Worm (Caenorhabditis elegans) whole organism, L1 larva: Measurements from ENCODE around the gene R05G6.9.

Source experiments
- C34B4.2 ChIP-seq: sonication (generic microtip); optimal IDR thresholded peaks from 2 replicates; lab custom pipeline; 2017; ENCODE audit warnings: mild to moderate bottlenecking, missing genetic modification characterization, missing compliant biosample characterization
- aha-1 ChIP-seq: fragments of 150-350 bp; optimal IDR thresholded peaks from 2 replicates; lab custom pipeline; 2014; ENCODE audit warnings: missing biosample characterization, missing genetic modification characterization
- blmp-1 ChIP-seq: fragments of 150-350 bp; optimal IDR thresholded peaks from 2 replicates; lab custom pipeline; 2014; ENCODE audit warnings: missing biosample characterization, missing genetic modification characterization
- ceh-63 ChIP-seq: fragments of 200-800 bp; sonication (Bioruptor generic); optimal IDR thresholded peaks from 2 replicates; lab custom pipeline; 2018; ENCODE audit warnings: mild to moderate bottlenecking, missing genetic modification characterization, missing compliant biosample characterization
- ceh-8 ChIP-seq: fragments of 200-800 bp; sonication (Bioruptor generic); optimal IDR thresholded peaks from 2 replicates; lab custom pipeline; 2018; ENCODE audit warnings: mild to moderate bottlenecking, missing genetic modification characterization, moderate library complexity, missing compliant biosample characterization
- efl-1 ChIP-seq, 4 experiments: fragments of 150-350 bp; optimal IDR thresholded peaks in 3 of 4; peaks in 1 of 4; 1 replicate in 1 of 4; 2 replicates in 3 of 4; lab custom pipeline; 2014; ENCODE audit warnings: missing biosample characterization in 2 of 4, missing genetic modification characterization in 2 of 4, missing genetic modification reagents in 2 of 4
- efl-3 ChIP-seq: fragments of 200-800 bp; sonication (Bioruptor generic); optimal IDR thresholded peaks from 2 replicates; lab custom pipeline; 2018; ENCODE audit warnings: mild to moderate bottlenecking, missing genetic modification characterization, missing compliant biosample characterization
- egl-27 ChIP-seq, 2 experiments: fragments of 150-350 bp in 1 of 2; sonication (generic microtip); optimal IDR thresholded peaks; 3 replicates each; lab custom pipeline; 2017 to 2018; ENCODE audit warnings: missing biosample characterization in 2 of 2, missing genetic modification characterization in 2 of 2, missing genetic modification reagents in 2 of 2
- elt-3 ChIP-seq, 6 experiments: fragments of 150-350 bp in 1 of 6; sonication (generic microtip); optimal IDR thresholded peaks; 2 replicates each; lab custom pipeline; 2017 to 2018; ENCODE audit warnings: missing biosample characterization in 6 of 6, missing genetic modification characterization in 6 of 6, inconsistent platforms in 1 of 6
- ets-5 ChIP-seq: fragments of 200-800 bp; sonication (Bioruptor generic); IDR thresholded peaks from 2 replicates; pipeline ENCODE4 v1.3.6; 2022; ENCODE audit warnings: missing genetic modification characterization, missing compliant biosample characterization
- fkh-10 ChIP-seq: sonication (generic microtip); optimal IDR thresholded peaks from 2 replicates; lab custom pipeline; 2017; ENCODE audit warnings: missing biosample characterization, missing genetic modification reagents, missing genetic modification characterization
- hlh-4 ChIP-seq: sonication (generic microtip); optimal IDR thresholded peaks from 2 replicates; lab custom pipeline; 2016; ENCODE audit warnings: mild to moderate bottlenecking, missing genetic modification characterization, missing compliant biosample characterization
- isw-1 ChIP-seq: fragments of 200-800 bp; sonication (Bioruptor generic); IDR thresholded peaks from 2 replicates; pipeline ENCODE4 v1.3.6; 2022; ENCODE audit warnings: missing genetic modification characterization, missing compliant biosample characterization
- jun-1 ChIP-seq: fragments of 150-350 bp; optimal IDR thresholded peaks from 2 replicates; lab custom pipeline; 2014; ENCODE audit warnings: missing biosample characterization, missing genetic modification reagents, missing genetic modification characterization
- lin-13 ChIP-seq: fragments of 150-350 bp; optimal IDR thresholded peaks from 2 replicates; lab custom pipeline; 2014; ENCODE audit warnings: missing biosample characterization, missing genetic modification reagents, missing genetic modification characterization
- lin-14 ChIP-seq: fragments of 200-800 bp; sonication (Bioruptor generic); optimal IDR thresholded peaks from 2 replicates; lab custom pipeline; 2018; ENCODE audit warnings: mild to moderate bottlenecking, missing genetic modification characterization, moderate library complexity, missing compliant biosample characterization
- lir-3 ChIP-seq: sonication (generic microtip); optimal IDR thresholded peaks from 2 replicates; lab custom pipeline; 2016; ENCODE audit warnings: mild to moderate bottlenecking, missing genetic modification characterization, moderate library complexity, missing compliant biosample characterization; ENCODE audit not compliant: poor library complexity
- lsy-2 ChIP-seq, 2 experiments: fragments of 150-350 bp; optimal IDR thresholded peaks; 2 replicates each; lab custom pipeline; 2014; ENCODE audit warnings: missing biosample characterization in 2 of 2, missing genetic modification characterization in 2 of 2
- mdl-1 ChIP-seq, 2 experiments: fragments of 150-350 bp; optimal IDR thresholded peaks; 2 replicates each; lab custom pipeline; 2014 to 2017; ENCODE audit warnings: missing biosample characterization in 2 of 2, missing genetic modification characterization in 2 of 2, inconsistent platforms in 1 of 2
- mep-1 ChIP-seq: fragments of 150-350 bp; optimal IDR thresholded peaks from 2 replicates; lab custom pipeline; 2014; ENCODE audit warnings: missing biosample characterization, missing genetic modification characterization
- nhr-237 ChIP-seq: fragments of 150-350 bp; optimal IDR thresholded peaks from 2 replicates; lab custom pipeline; 2014; ENCODE audit warnings: missing biosample characterization, missing genetic modification characterization
- nhr-47 ChIP-seq: sonication (generic microtip); optimal IDR thresholded peaks from 2 replicates; lab custom pipeline; 2016; ENCODE audit warnings: mild to moderate bottlenecking, missing genetic modification characterization, moderate library complexity, missing compliant biosample characterization
- nhr-71 ChIP-seq: sonication (generic microtip); optimal IDR thresholded peaks from 2 replicates; lab custom pipeline; 2016; ENCODE audit warnings: mild to moderate bottlenecking, missing genetic modification characterization, moderate library complexity, missing compliant biosample characterization
- nhr-85 ChIP-seq: sonication (generic microtip); peaks from one replicate; lab custom pipeline; 2016; ENCODE audit warnings: missing genetic modification characterization, inconsistent platforms, missing compliant biosample characterization
- nhr-90 ChIP-seq: sonication (generic microtip); optimal IDR thresholded peaks from 2 replicates; lab custom pipeline; 2016; ENCODE audit warnings: mild to moderate bottlenecking, missing genetic modification characterization, missing compliant biosample characterization; ENCODE audit not compliant: poor library complexity
- pag-3 ChIP-seq: sonication (generic microtip); optimal IDR thresholded peaks from 2 replicates; lab custom pipeline; 2017; ENCODE audit warnings: missing genetic modification characterization, mild to moderate bottlenecking, missing compliant biosample characterization, antibody characterized with exemption, borderline replicate concordance; ENCODE audit not compliant: insufficient read depth
- pqm-1 ChIP-seq: sonication (generic microtip); optimal IDR thresholded peaks from 3 replicates; lab custom pipeline; 2017; ENCODE audit warnings: missing biosample characterization, missing genetic modification characterization
- sptf-1 ChIP-seq: fragments of 150-350 bp; optimal IDR thresholded peaks from 2 replicates; lab custom pipeline; 2014; ENCODE audit warnings: missing biosample characterization, missing genetic modification characterization
- swsn-7 ChIP-seq: sonication (generic microtip); optimal IDR thresholded peaks from 2 replicates; lab custom pipeline; 2016; ENCODE audit warnings: missing genetic modification characterization, missing compliant biosample characterization
- tlp-1 ChIP-seq: fragments of 150-350 bp; optimal IDR thresholded peaks from 2 replicates; lab custom pipeline; 2014; ENCODE audit warnings: missing biosample characterization, missing genetic modification characterization
- unc-130 ChIP-seq: fragments of 150-350 bp; optimal IDR thresholded peaks from 2 replicates; lab custom pipeline; 2017; ENCODE audit warnings: missing biosample characterization, missing genetic modification characterization, inconsistent platforms
- vab-15 ChIP-seq: sonication (generic microtip); optimal IDR thresholded peaks from 2 replicates; lab custom pipeline; 2017; ENCODE audit warnings: missing genotype, mild to moderate bottlenecking, missing genetic modification characterization, missing compliant biosample characterization
- xbp-1 ChIP-seq: sonication (generic microtip); optimal IDR thresholded peaks from 2 replicates; lab custom pipeline; 2016; ENCODE audit warnings: missing genetic modification characterization, missing compliant biosample characterization
- zag-1 ChIP-seq: fragments of 150-350 bp; optimal IDR thresholded peaks from 2 replicates; lab custom pipeline; 2014; ENCODE audit warnings: missing biosample characterization, missing genetic modification characterization
- ztf-11 ChIP-seq, 2 experiments: sonication (generic microtip); optimal IDR thresholded peaks; 2 replicates each; lab custom pipeline; 2016 to 2017; ENCODE audit warnings: missing genetic modification characterization in 2 of 2, missing biosample characterization in 1 of 2, missing compliant biosample characterization in 1 of 2

Gene R05G6.9

DNA sequence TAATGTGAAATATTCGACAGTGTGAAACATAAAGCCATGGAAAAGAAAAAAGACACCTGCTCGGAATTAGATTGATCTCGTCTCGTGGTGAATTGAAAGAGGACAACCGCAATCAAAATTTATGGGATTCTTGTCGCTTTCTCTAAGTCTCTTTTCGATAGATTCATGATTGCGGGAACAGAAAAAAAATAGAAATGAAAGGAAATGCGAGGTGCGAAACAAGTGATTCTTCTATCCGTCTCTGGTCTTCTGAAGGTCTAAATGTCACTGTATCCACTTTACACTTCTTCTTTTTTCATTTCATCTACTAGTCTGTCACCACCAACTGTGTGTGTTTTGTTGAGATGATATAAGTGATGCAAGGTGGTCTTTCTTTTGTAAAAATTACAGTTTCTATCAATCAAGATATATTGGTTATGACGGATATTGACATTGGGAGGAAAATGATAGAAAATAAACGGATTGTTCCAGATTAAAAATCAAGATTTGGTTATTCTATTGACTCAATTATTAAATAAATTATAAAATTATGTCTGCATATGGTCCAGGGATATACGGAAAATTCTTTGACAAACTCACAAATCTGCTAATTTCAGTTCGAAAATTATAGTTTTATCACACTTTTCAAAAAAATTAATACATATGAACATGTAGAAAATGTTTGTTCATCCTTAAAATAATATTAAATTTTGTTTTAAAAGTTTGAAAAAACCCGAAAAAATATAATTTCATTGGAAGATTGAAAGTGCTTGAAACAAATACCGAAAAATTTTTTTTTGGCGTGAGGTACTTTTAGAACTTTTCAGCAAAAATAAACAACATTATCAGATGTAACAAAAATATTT lies 14.4 kb upstream of the R05G6.9 start (continued):
- TF ChIP-seq nhr-85 (tag; lab: Kevin White, UChicago) (peak; percentile 87), ceh-63 (no peak), ztf-11 (tag; optimal IDR thresholded peaks at IDR 0.05; lab: Kevin White, UChicago) (no peak), xbp-1 (tag; lab: Kevin White, UChicago) (no peak), nhr-47 (tag; lab: Kevin White, UChicago) (no peak), C34B4.2 (tag; lab: Kevin White, UChicago) (no peak), swsn-7 (no peak), blmp-1 (tag; lab: Kevin White, UChicago) (peak; percentile 87), zag-1 (tag; lab: Kevin White, UChicago) (no peak), pqm-1 (tag; lab: Kevin White, UChicago) (no peak), mep-1 (tag; lab: Kevin White, UChicago) (peak; percentile 26), lin-13 (GFP tag; lab: Kevin White, UChicago) (no peak), hlh-4 (tag; lab: Kevin White, UChicago) (no peak), lir-3 (tag; lab: Kevin White, UChicago) (no peak), sptf-1 (tag; lab: Kevin White, UChicago) (no peak), mdl-1 (tag; optimal IDR thresholded peaks at IDR 0.05; lab: Kevin White, UChicago) (peak in 1 of 2 experiments; percentile 4), vab-15 (tag; lab: Kevin White, UChicago) (no peak), efl-1 (optimal IDR thresholded peaks at IDR 0.05; lab: Kevin White, UChicago) (no peak), efl-1 (GFP tag; optimal IDR thresholded peaks at IDR 0.05 in 1 of 2; lab: Kevin White, UChicago) (peak in 1 of 2 experiments; percentile 1), jun-1 (no peak), elt-3 (tag; optimal IDR thresholded peaks at IDR 0.05; lab: Kevin White, UChicago) (peak in 3 of 6 experiments; percentile 2 to 59 (median 12)), ceh-8 (GFP tag; lab: Kevin White, UChicago) (no peak), nhr-71 (tag; lab: Kevin White, UChicago) (peak; percentile 34), nhr-90 (tag; lab: Kevin White, UChicago) (no peak), isw-1 (GFP tag; lab: Robert Waterston, UW) (no peak), lsy-2 (tag; optimal IDR thresholded peaks at IDR 0.05; lab: Kevin White, UChicago) (peak in 1 of 2 experiments; percentile 44), nhr-237 (tag; lab: Kevin White, UChicago) (no peak), aha-1 (tag; lab: Kevin White, UChicago) (no peak), pag-3 (tag; lab: Kevin White, UChicago) (no peak), unc-130 (tag; lab: Kevin White, UChicago) (no peak), egl-27 (tag; optimal IDR thresholded peaks at IDR 0.05; lab: Kevin White, UChicago) (no peak), ets-5 (no peak), tlp-1 (tag; lab: Kevin White, UChicago) (no peak)
- TF ChIP-seq, all 84 proteins: peak for 12

DNA sequence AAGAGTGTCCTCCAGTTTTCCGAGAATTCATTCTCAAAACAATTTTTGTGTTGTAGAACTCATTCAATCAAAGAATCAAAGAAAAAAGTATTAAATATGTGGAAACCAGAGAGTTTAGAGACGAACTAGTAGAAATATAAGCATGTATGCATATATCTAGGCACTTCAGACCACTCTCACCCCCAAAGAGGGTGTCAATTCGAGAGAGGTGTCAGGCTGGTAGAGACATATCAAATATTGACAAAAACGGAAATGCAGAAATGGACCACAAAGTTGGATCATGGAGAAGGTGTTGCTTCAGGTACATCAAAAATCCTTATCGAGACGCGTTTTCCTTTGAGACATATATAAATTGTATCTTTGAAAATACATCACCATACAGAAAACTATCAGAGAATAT lies 7.7 kb upstream of the R05G6.9 start:
- TF ChIP-seq egl-27 (tag; optimal IDR thresholded peaks at IDR 0.05; lab: Kevin White, UChicago) (no peak), lin-14 (GFP tag; lab: Kevin White, UChicago) (peak; percentile 43), efl-3 (GFP tag; lab: Kevin White, UChicago) (no peak), fkh-10 (GFP tag; lab: Kevin White, UChicago) (no peak)

DNA sequence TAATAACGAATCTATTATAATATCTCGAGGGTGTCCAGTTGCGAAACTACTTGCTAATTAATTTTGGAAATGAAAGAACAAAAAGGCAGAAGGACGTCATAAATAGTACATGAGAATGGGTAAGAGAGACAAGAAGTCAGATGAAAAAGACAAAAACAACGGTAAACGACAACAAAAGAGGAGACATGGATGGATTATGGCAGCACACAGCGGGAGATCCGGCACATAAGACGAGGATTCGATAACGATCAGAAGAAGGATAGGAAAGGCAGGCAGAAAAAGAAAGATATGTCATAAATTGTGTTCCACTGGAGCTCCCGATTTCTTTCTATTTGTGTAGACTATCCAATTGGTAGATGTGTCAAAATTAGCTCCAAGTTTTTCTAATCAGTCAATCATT lies 5.5 kb upstream of the R05G6.9 start:
- TF ChIP-seq ceh-8 (GFP tag; lab: Kevin White, UChicago) (no peak), lin-14 (GFP tag; lab: Kevin White, UChicago) (peak; percentile 28), tlp-1 (tag; lab: Kevin White, UChicago) (no peak), nhr-85 (tag; lab: Kevin White, UChicago) (peak; percentile 29)
